Worm (Caenorhabditis elegans) whole organism, late embryonic: Measurements from ENCODE around the gene C23H3.5.

Experiments
- C08G9.2 ChIP-seq: sonication (generic microtip); optimal IDR thresholded peaks from 2 replicates; lab custom pipeline; 2016; ENCODE audit warnings: mild to moderate bottlenecking, missing genetic modification characterization, moderate library complexity, missing compliant biosample characterization
- C38D4.7 ChIP-seq: fragments of 200-800 bp; sonication (Bioruptor generic); optimal IDR thresholded peaks from 2 replicates; lab custom pipeline; 2018; ENCODE audit warnings: mild to moderate bottlenecking, missing genetic modification characterization, moderate library complexity, missing compliant biosample characterization
- K02D7.2 ChIP-seq: sonication (generic microtip); optimal IDR thresholded peaks from 2 replicates; lab custom pipeline; 2017; ENCODE audit warnings: mild to moderate bottlenecking, missing genetic modification characterization, missing compliant biosample characterization
- T23F11.4 ChIP-seq: fragments of 200-800 bp; sonication (Bioruptor generic); optimal IDR thresholded peaks from 2 replicates; lab custom pipeline; 2018; ENCODE audit warnings: mild to moderate bottlenecking, missing genetic modification characterization, missing compliant biosample characterization
- Y22D7AL.16 ChIP-seq: sonication (generic microtip); optimal IDR thresholded peaks from 2 replicates; lab custom pipeline; 2016; ENCODE audit warnings: missing genetic modification characterization, missing compliant biosample characterization
- ahr-1 ChIP-seq: sonication (generic microtip); optimal IDR thresholded peaks from 2 replicates; lab custom pipeline; 2016; ENCODE audit warnings: missing genetic modification characterization, missing compliant biosample characterization
- ceh-14 ChIP-seq: sonication (generic microtip); optimal IDR thresholded peaks from 2 replicates; lab custom pipeline; 2016; ENCODE audit warnings: missing genotype, missing genetic modification characterization, missing compliant biosample characterization
- ceh-18 ChIP-seq: sonication (generic microtip); optimal IDR thresholded peaks from 2 replicates; lab custom pipeline; 2016; ENCODE audit warnings: missing genetic modification characterization, missing compliant biosample characterization
- ceh-19 ChIP-seq: fragments of 200-800 bp; sonication (Bioruptor generic); optimal IDR thresholded peaks from 2 replicates; lab custom pipeline; 2018; ENCODE audit warnings: mild to moderate bottlenecking, missing genetic modification characterization, missing compliant biosample characterization
- ceh-2 ChIP-seq: sonication (generic microtip); optimal IDR thresholded peaks from 2 replicates; lab custom pipeline; 2016; ENCODE audit warnings: missing genotype, missing genetic modification characterization, missing compliant biosample characterization
- ceh-22 ChIP-seq: sonication (generic microtip); optimal IDR thresholded peaks from 2 replicates; lab custom pipeline; 2017; ENCODE audit warnings: missing biosample characterization, missing genetic modification characterization
- ceh-24 ChIP-seq: sonication (generic microtip); optimal IDR thresholded peaks from 2 replicates; lab custom pipeline; 2016; ENCODE audit warnings: mild to moderate bottlenecking, missing genetic modification characterization, missing compliant biosample characterization
- ceh-31 ChIP-seq: sonication (generic microtip); optimal IDR thresholded peaks from 2 replicates; lab custom pipeline; 2016; ENCODE audit warnings: missing genetic modification characterization, missing compliant biosample characterization
- ceh-34 ChIP-seq: sonication (generic microtip); optimal IDR thresholded peaks from 2 replicates; lab custom pipeline; 2016; ENCODE audit warnings: mild to moderate bottlenecking, missing genetic modification characterization, missing compliant biosample characterization
- ceh-6 ChIP-seq: fragments of 200-800 bp; sonication (Bioruptor generic); optimal IDR thresholded peaks from 2 replicates; lab custom pipeline; 2018; ENCODE audit warnings: mild to moderate bottlenecking, missing genetic modification characterization, missing compliant biosample characterization
- che-1 ChIP-seq: sonication (generic microtip); optimal IDR thresholded peaks from 2 replicates; lab custom pipeline; 2016; ENCODE audit warnings: mild to moderate bottlenecking, missing genetic modification characterization, missing compliant biosample characterization
- dmd-4 ChIP-seq: sonication (generic microtip); optimal IDR thresholded peaks from 2 replicates; lab custom pipeline; 2016; ENCODE audit warnings: borderline replicate concordance, missing genetic modification characterization, missing compliant biosample characterization
- dve-1 ChIP-seq: sonication (generic microtip); optimal IDR thresholded peaks from 2 replicates; lab custom pipeline; 2017; ENCODE audit warnings: antibody characterized with exemption, mild to moderate bottlenecking, missing genetic modification characterization, missing compliant biosample characterization
- elt-2 ChIP-seq: sonication (generic microtip); optimal IDR thresholded peaks from 2 replicates; lab custom pipeline; 2016; ENCODE audit warnings: missing genetic modification reagents, missing genetic modification characterization, missing compliant biosample characterization
- elt-4 ChIP-seq: sonication (generic microtip); optimal IDR thresholded peaks from 2 replicates; lab custom pipeline; 2016; ENCODE audit warnings: missing genetic modification characterization, missing compliant biosample characterization
- eyg-1 ChIP-seq: sonication (generic microtip); optimal IDR thresholded peaks from 2 replicates; lab custom pipeline; 2016; ENCODE audit warnings: missing genotype, missing genetic modification characterization, missing compliant biosample characterization
- fax-1 ChIP-seq: sonication (generic microtip); optimal IDR thresholded peaks from 2 replicates; lab custom pipeline; 2016; ENCODE audit warnings: missing genotype, missing genetic modification characterization, missing compliant biosample characterization
- gmeb-2 ChIP-seq: sonication (generic microtip); optimal IDR thresholded peaks from 2 replicates; lab custom pipeline; 2016; ENCODE audit warnings: missing genetic modification characterization, inconsistent platforms, missing compliant biosample characterization
- hlh-15 ChIP-seq: sonication (generic microtip); optimal IDR thresholded peaks from 2 replicates; lab custom pipeline; 2016; ENCODE audit warnings: missing genetic modification characterization, missing compliant biosample characterization
- hlh-8 ChIP-seq: sonication (generic microtip); optimal IDR thresholded peaks from 2 replicates; lab custom pipeline; 2016; ENCODE audit warnings: missing genotype, missing genetic modification characterization, missing compliant biosample characterization
- lim-6 ChIP-seq: sonication (generic microtip); optimal IDR thresholded peaks from 2 replicates; lab custom pipeline; 2016; ENCODE audit warnings: missing genetic modification characterization, missing compliant biosample characterization
- lin-11 ChIP-seq: fragments of 200-800 bp; sonication (Bioruptor generic); optimal IDR thresholded peaks from 2 replicates; lab custom pipeline; 2018; ENCODE audit warnings: mild to moderate bottlenecking, missing genetic modification characterization, missing compliant biosample characterization
- madf-2 ChIP-seq: sonication (generic microtip); optimal IDR thresholded peaks from 2 replicates; lab custom pipeline; 2017; ENCODE audit warnings: missing genetic modification characterization, missing compliant biosample characterization
- mec-3 ChIP-seq: sonication (generic microtip); optimal IDR thresholded peaks from 2 replicates; lab custom pipeline; 2016; ENCODE audit warnings: borderline replicate concordance, missing genetic modification characterization, missing compliant biosample characterization
- nhr-11 ChIP-seq: fragments of 150-350 bp; optimal IDR thresholded peaks from 2 replicates; lab custom pipeline; 2014; ENCODE audit warnings: missing biosample characterization, missing genetic modification characterization
- nhr-232 ChIP-seq: sonication (generic microtip); optimal IDR thresholded peaks from 2 replicates; lab custom pipeline; 2016; ENCODE audit warnings: missing genetic modification characterization, missing compliant biosample characterization
- odd-2 ChIP-seq: sonication (generic microtip); optimal IDR thresholded peaks from 2 replicates; lab custom pipeline; 2017; ENCODE audit warnings: antibody characterized with exemption, mild to moderate bottlenecking, missing genetic modification characterization, missing compliant biosample characterization
- pat-9 ChIP-seq: fragments of 200-800 bp; sonication (Bioruptor generic); optimal IDR thresholded peaks from 2 replicates; lab custom pipeline; 2018; ENCODE audit warnings: mild to moderate bottlenecking, missing genetic modification characterization, moderate library complexity, missing compliant biosample characterization
- pax-1 ChIP-seq: fragments of 150-350 bp; optimal IDR thresholded peaks from 2 replicates; lab custom pipeline; 2014; ENCODE audit warnings: missing biosample characterization, missing genetic modification characterization
- pha-2 ChIP-seq: sonication (generic microtip); optimal IDR thresholded peaks from 2 replicates; lab custom pipeline; 2017; ENCODE audit warnings: mild to moderate bottlenecking, missing genetic modification characterization, missing compliant biosample characterization
- pqm-1 ChIP-seq: sonication (generic microtip); optimal IDR thresholded peaks from 2 replicates; lab custom pipeline; 2016; ENCODE audit warnings: missing genetic modification characterization, missing compliant biosample characterization
- pros-1 ChIP-seq: fragments of 150-350 bp; optimal IDR thresholded peaks from 2 replicates; lab custom pipeline; 2014; ENCODE audit warnings: missing biosample characterization, missing genetic modification reagents, missing genetic modification characterization
- ref-2 ChIP-seq: sonication (generic microtip); optimal IDR thresholded peaks from 2 replicates; lab custom pipeline; 2016; ENCODE audit warnings: missing genetic modification characterization, missing compliant biosample characterization
- rnt-1 ChIP-seq: sonication (generic microtip); optimal IDR thresholded peaks from 2 replicates; lab custom pipeline; 2016; ENCODE audit warnings: missing genetic modification characterization, missing compliant biosample characterization
- sdc-2 ChIP-seq: sonication (generic microtip); optimal IDR thresholded peaks from 2 replicates; lab custom pipeline; 2016; ENCODE audit warnings: missing genotype, missing genetic modification characterization, missing compliant biosample characterization
- sox-4 ChIP-seq: sonication (generic microtip); optimal IDR thresholded peaks from 2 replicates; lab custom pipeline; 2017; ENCODE audit warnings: mild to moderate bottlenecking, missing genetic modification characterization, inconsistent platforms, missing compliant biosample characterization
- syd-9 ChIP-seq: sonication (generic microtip); optimal IDR thresholded peaks from 2 replicates; lab custom pipeline; 2016; ENCODE audit warnings: mild to moderate bottlenecking, missing genetic modification characterization, moderate library complexity, missing compliant biosample characterization
- tbx-7 ChIP-seq: sonication (generic microtip); optimal IDR thresholded peaks from 2 replicates; lab custom pipeline; 2016; ENCODE audit warnings: missing genotype, missing genetic modification characterization, missing compliant biosample characterization
- unc-42 ChIP-seq: sonication (generic microtip); optimal IDR thresholded peaks from 2 replicates; lab custom pipeline; 2016; ENCODE audit warnings: missing genotype, missing genetic modification characterization, missing compliant biosample characterization
- unc-55 ChIP-seq: sonication (generic microtip); optimal IDR thresholded peaks from 2 replicates; lab custom pipeline; 2017; ENCODE audit warnings: missing biosample characterization, missing genetic modification reagents, missing genetic modification characterization
- unc-86 ChIP-seq: sonication (generic microtip); optimal IDR thresholded peaks from 2 replicates; lab custom pipeline; 2016; ENCODE audit warnings: missing genetic modification characterization, missing compliant biosample characterization
- zip-5 ChIP-seq: sonication (generic microtip); optimal IDR thresholded peaks from 2 replicates; lab custom pipeline; 2016; ENCODE audit warnings: missing genetic modification characterization, missing compliant biosample characterization
- ztf-16 ChIP-seq: sonication (generic microtip); optimal IDR thresholded peaks from 2 replicates; lab custom pipeline; 2017; ENCODE audit warnings: missing genetic modification characterization, missing compliant biosample characterization

Gene C23H3.5

ce11 chrII:61013-61412, 13.6 kb downstream of the C23H3.5 start, which contains the start of gene C23H3.2:
TSS of gene C23H3.2 (plus strand) at chrII:61313.
- no peak for TF ChIP-seq mec-3 (tag; lab: Kevin White, UChicago)
- no peak for TF ChIP-seq ztf-16
- TF ChIP-seq pha-2 (tag; lab: Kevin White, UChicago), result no peak
- no peak for TF ChIP-seq fax-1 (tag; lab: Kevin White, UChicago)
- no peak for TF ChIP-seq C08G9.2
- no peak for TF ChIP-seq eyg-1 (tag; lab: Kevin White, UChicago)
- TF ChIP-seq ahr-1 (tag; lab: Kevin White, UChicago), result no peak
- TF ChIP-seq unc-55 (GFP tag; lab: Kevin White, UChicago), result no peak
- TF ChIP-seq odd-2, result no peak
- no peak for TF ChIP-seq unc-86
- TF ChIP-seq zip-5 (tag; lab: Kevin White, UChicago), result no peak
- no peak for TF ChIP-seq ceh-14
- TF ChIP-seq che-1, result no peak
- no peak for TF ChIP-seq sox-4 (tag; lab: Kevin White, UChicago)
- TF ChIP-seq ceh-6 (GFP tag; lab: Kevin White, UChicago), result no peak
- TF ChIP-seq ceh-22 (tag; lab: Kevin White, UChicago), result no peak
- TF ChIP-seq dve-1, result no peak
- no peak for TF ChIP-seq pax-1 (tag; lab: Kevin White, UChicago)

- TF ChIP-seq fax-1 (tag; lab: Kevin White, UChicago), result no peak
- TF ChIP-seq tbx-7, result no peak
- TF ChIP-seq nhr-11 (tag; lab: Kevin White, UChicago), result no peak
- TF ChIP-seq Y22D7AL.16, result no peak
- TF ChIP-seq K02D7.2, result no peak
- no peak for TF ChIP-seq C38D4.7 (GFP tag; lab: Kevin White, UChicago)
- no peak for TF ChIP-seq hlh-15 (tag; lab: Kevin White, UChicago)
- TF ChIP-seq gmeb-2 (tag; lab: Kevin White, UChicago), result no peak
- TF ChIP-seq ceh-34, result no peak
- TF ChIP-seq pat-9, result no peak
- no peak for TF ChIP-seq ceh-2
- no peak for TF ChIP-seq ceh-22 (tag; lab: Kevin White, UChicago)
- no peak for TF ChIP-seq hlh-8 (tag; lab: Kevin White, UChicago)
- no peak for TF ChIP-seq dmd-4 (tag; lab: Kevin White, UChicago)
- TF ChIP-seq madf-2 (tag; lab: Kevin White, UChicago), result no peak
- TF ChIP-seq zip-5 (tag; lab: Kevin White, UChicago), result no peak
- TF ChIP-seq elt-2 (tag; lab: Kevin White, UChicago), result no peak
- no peak for TF ChIP-seq sdc-2 (tag; lab: Kevin White, UChicago)
- TF ChIP-seq pqm-1 (tag; lab: Kevin White, UChicago), result no peak
- TF ChIP-seq rnt-1 (tag; lab: Kevin White, UChicago), result no peak
Observed at ce11 chrII:65484-65883, 18.1 kb downstream of the C23H3.5 start.

ce11 chrII:66322-66721, 18.9 kb downstream of the C23H3.5 start:
- TF ChIP-seq pros-1 (tag; lab: Kevin White, UChicago) (peak; percentile 83), ceh-19 (GFP tag; lab: Kevin White, UChicago) (no peak), ref-2 (peak; percentile 92), eyg-1 (tag; lab: Kevin White, UChicago) (peak; percentile 84), tbx-7 (peak; percentile 38), sdc-2 (tag; lab: Kevin White, UChicago) (peak; percentile 38), unc-55 (GFP tag; lab: Kevin White, UChicago) (peak; percentile 69), pqm-1 (tag; lab: Kevin White, UChicago) (peak; percentile 3), rnt-1 (tag; lab: Kevin White, UChicago) (peak; percentile 31), unc-42 (peak; percentile 13), pax-1 (tag; lab: Kevin White, UChicago) (peak; percentile 79), ceh-22 (tag; lab: Kevin White, UChicago) (no peak), lin-11 (tag; lab: Kevin White, UChicago) (no peak), hlh-8 (tag; lab: Kevin White, UChicago) (peak; percentile 76), nhr-232 (tag; lab: Kevin White, UChicago) (no peak), sox-4 (tag; lab: Kevin White, UChicago) (no peak), elt-2 (tag; lab: Kevin White, UChicago) (peak; percentile 39), T23F11.4 (no peak), ceh-2 (peak; percentile 64), dve-1 (peak; percentile 31), ceh-18 (tag; lab: Kevin White, UChicago) (peak; percentile 34), syd-9 (peak; percentile 17), C38D4.7 (GFP tag; lab: Kevin White, UChicago) (no peak), lim-6 (no peak), ceh-24 (tag; lab: Kevin White, UChicago) (no peak), dmd-4 (tag; lab: Kevin White, UChicago) (no peak), ceh-31 (tag; lab: Kevin White, UChicago) (peak; percentile 79), C08G9.2 (no peak), elt-4 (no peak), mec-3 (tag; lab: Kevin White, UChicago) (peak; percentile 28)
